Fruit fly (Drosophila melanogaster): ENCODE data around the gene CG33285.

- TF ChIP-seq CG15710 (tag; optimal IDR thresholded peaks at IDR 0.05): no peak
- TF ChIP-seq CG9948 (tag; optimal IDR thresholded peaks at IDR 0.05): no peak
- TF ChIP-seq CG13204 (GFP tag; optimal IDR thresholded peaks at IDR 0.05): no peak
- TF ChIP-seq Pif1B (GFP tag; optimal IDR thresholded peaks at IDR 0.05): no peak
- no peak for TF ChIP-seq D1 (tag; optimal IDR thresholded peaks at IDR 0.05)
- no peak for TF ChIP-seq CG10348 (GFP tag; IDR thresholded peaks at IDR 0.05)
- no peak for TF ChIP-seq EcR (GFP tag; optimal IDR thresholded peaks at IDR 0.05)
- TF ChIP-seq CG12605 (GFP tag; IDR thresholded peaks at IDR 0.05): no peak
- TF ChIP-seq CG8159 (tag; optimal IDR thresholded peaks at IDR 0.05): no peak
- TF ChIP-seq Pif1A (GFP tag; optimal IDR thresholded peaks at IDR 0.05): no peak
Measured at dm6 chr3L:21131427-21131826, 42.6 kb upstream of the CG33285 start, which contains the start of gene ICA69.

Measured in whole organism, pupa.